Fruit fly (Drosophila melanogaster): Measurements from ENCODE around the gene Zaf1.
A peak's percentile ranks its signal among the peaks of the same experiment; 100 is the strongest.

Zaf1 gene

dm6 chr3R:11614507-11614906 lies 10.9 kb downstream of the Zaf1 start (continued):
- TF ChIP-seq CG11294 (GFP tag; IDR thresholded peaks at IDR 0.05) (no peak; the same call in 1 of the 2 replicates), dac (GFP tag; optimal IDR thresholded peaks at IDR 0.05) (no peak), Sox15 (GFP tag; optimal IDR thresholded peaks at IDR 0.05) (peak; percentile 5), CG8319 (GFP tag; optimal IDR thresholded peaks at IDR 0.05) (peak; percentile 40), CG7368 (GFP tag; optimal IDR thresholded peaks at IDR 0.05) (peak; percentile 42), Eip78C (GFP tag) (peak; percentile 82), topi (GFP tag; optimal IDR thresholded peaks at IDR 0.05) (peak; percentile 56), CG3919 (GFP tag; optimal IDR thresholded peaks at IDR 0.05) (peak; percentile 44), Hr39 (GFP tag; optimal IDR thresholded peaks at IDR 0.05) (peak; percentile 66), ss (GFP tag; optimal IDR thresholded peaks at IDR 0.05) (peak; percentile 6 to 55), acj6 (GFP tag; optimal IDR thresholded peaks at IDR 0.05) (peak; percentile 23), Hr4 (GFP tag; optimal IDR thresholded peaks at IDR 0.05) (peak; percentile 25), fd85E (GFP tag; optimal IDR thresholded peaks at IDR 0.05) (peak; percentile 42), Ets96B (tag; optimal IDR thresholded peaks at IDR 0.05) (peak; percentile 52)

dm6 chr3R:11614107-11614506 lies 11.3 kb downstream of the Zaf1 start:
- TF ChIP-seq CG9139 (GFP tag; optimal IDR thresholded peaks at IDR 0.05), result peak; percentile 2
- no peak for TF ChIP-seq spab (GFP tag; optimal IDR thresholded peaks at IDR 0.05)

dm6 chr3R:11613252-11614036 lies 12.0 kb downstream of the Zaf1 start:
- TF ChIP-seq CG6808 (GFP tag; optimal IDR thresholded peaks at IDR 0.05), result no peak
- peak; percentile 7 for TF ChIP-seq Ets21C (GFP tag; optimal IDR thresholded peaks at IDR 0.05)
- peak; percentile 55 for TF ChIP-seq Met (GFP tag; optimal IDR thresholded peaks at IDR 0.05)
- TF ChIP-seq svp (GFP tag), result peak; percentile 89
- TF ChIP-seq Sox102F (GFP tag; optimal IDR thresholded peaks at IDR 0.05), result no peak
- TF ChIP-seq achi (GFP tag; optimal IDR thresholded peaks at IDR 0.05), result no peak
- peak; percentile 73 for TF ChIP-seq CG31627 (GFP tag; optimal IDR thresholded peaks at IDR 0.05)
- TF ChIP-seq pdm3 (GFP tag; optimal IDR thresholded peaks at IDR 0.05), result peak; percentile 49
- TF ChIP-seq CG6276 (GFP tag; optimal IDR thresholded peaks at IDR 0.05), result no peak
- peak; percentile 57 for TF ChIP-seq esn (GFP tag; optimal IDR thresholded peaks at IDR 0.05)
- peak; percentile 48 for TF ChIP-seq CG3919 (GFP tag; optimal IDR thresholded peaks at IDR 0.05)
- peak; percentile 63 for TF ChIP-seq cyc (GFP tag; optimal IDR thresholded peaks at IDR 0.05)
- TF ChIP-seq CG6854 (GFP tag; optimal IDR thresholded peaks at IDR 0.05), result peak; percentile 31
- TF ChIP-seq CG11902 (GFP tag; optimal IDR thresholded peaks at IDR 0.05), result peak; percentile 17
- TF ChIP-seq fkh (GFP tag; optimal IDR thresholded peaks at IDR 0.05), result peak; percentile 77
- TF ChIP-seq CG34406 (GFP tag; optimal IDR thresholded peaks at IDR 0.05), result no peak
- peak; percentile 52 for TF ChIP-seq lz (GFP tag; optimal IDR thresholded peaks at IDR 0.05)
- no peak for TF ChIP-seq Lpt (GFP tag; optimal IDR thresholded peaks at IDR 0.05)
- TF ChIP-seq Hr39 (GFP tag; optimal IDR thresholded peaks at IDR 0.05), result peak; percentile 69
- TF ChIP-seq Eip78C (GFP tag), result peak; percentile 69
- peak; percentile 5 for TF ChIP-seq CG3032 (tag; optimal IDR thresholded peaks at IDR 0.05)
- no peak for TF ChIP-seq CG10669 (GFP tag; optimal IDR thresholded peaks at IDR 0.05)
- TF ChIP-seq fd59A (GFP tag; optimal IDR thresholded peaks at IDR 0.05), result no peak
- TF ChIP-seq acj6 (GFP tag; optimal IDR thresholded peaks at IDR 0.05), result peak; percentile 36
- TF ChIP-seq CG8632 (GFP tag; optimal IDR thresholded peaks at IDR 0.05), result no peak
- TF ChIP-seq Smox (GFP tag; optimal IDR thresholded peaks at IDR 0.05), result no peak
- peak; percentile 45 for TF ChIP-seq Sox14 (GFP tag; optimal IDR thresholded peaks at IDR 0.05)
- no peak for TF ChIP-seq CG10631 (GFP tag; optimal IDR thresholded peaks at IDR 0.05)
- peak; percentile 22 for TF ChIP-seq OdsH (GFP tag; optimal IDR thresholded peaks at IDR 0.05)
- no peak for TF ChIP-seq Hr38 (GFP tag; optimal IDR thresholded peaks at IDR 0.05)
- peak; percentile 43 for TF ChIP-seq topi (GFP tag; optimal IDR thresholded peaks at IDR 0.05)
